Fruit fly (Drosophila melanogaster) whole organism, embryonic: Measurements from ENCODE around the gene Kpc1.

Experiments
- CG11560 ChIP-seq: fragments of 200-800 bp; sonication (Bioruptor generic); IDR thresholded peaks from 3 replicates; pipeline ENCODE4 v1.3.6; 2022; ENCODE audit warnings: missing biosample characterization, missing genetic modification characterization
- CG11695 ChIP-seq: fragments of 200-800 bp; sonication (Bioruptor generic); IDR thresholded peaks from 3 replicates; pipeline ENCODE4 v1.3.6; 2022; ENCODE audit warnings: missing biosample characterization, missing genetic modification characterization
- CG12236 ChIP-seq: fragments of 200-800 bp; sonication (Bioruptor generic); optimal IDR thresholded peaks from 2 replicates; lab custom pipeline; 2016; ENCODE audit warnings: missing biosample characterization, missing genetic modification characterization
- CG12744 ChIP-seq: fragments of 200-800 bp; sonication (Bioruptor generic); optimal IDR thresholded peaks from 2 replicates; lab custom pipeline; 2016; ENCODE audit warnings: missing biosample characterization, missing genetic modification characterization
- CG13123 ChIP-seq: fragments of 200-800 bp; sonication (Bioruptor generic); optimal IDR thresholded peaks from 2 replicates; lab custom pipeline; 2016; ENCODE audit warnings: missing biosample characterization, missing genetic modification characterization
- CG13624 ChIP-seq: fragments of 200-800 bp; sonication (Bioruptor generic); optimal IDR thresholded peaks from 2 replicates; lab custom pipeline; 2016; ENCODE audit warnings: missing biosample characterization, missing genetic modification characterization
- CG14965 ChIP-seq: fragments of 200-800 bp; sonication (Bioruptor generic); optimal IDR thresholded peaks from 2 replicates; lab custom pipeline; 2016; ENCODE audit warnings: missing biosample characterization, missing genetic modification characterization, borderline replicate concordance
- CG15073 ChIP-seq: fragments of 200-800 bp; sonication (Bioruptor generic); optimal IDR thresholded peaks from 2 replicates; lab custom pipeline; 2016; ENCODE audit warnings: missing biosample characterization, missing genetic modification characterization
- CG15479 ChIP-seq: fragments of 200-800 bp; sonication (Bioruptor generic); optimal IDR thresholded peaks from 3 replicates; lab custom pipeline; 2019; ENCODE audit warnings: missing biosample characterization, mild to moderate bottlenecking, missing genetic modification characterization, moderate library complexity
- CG16779 ChIP-seq: fragments of 200-800 bp; sonication (Bioruptor generic); IDR thresholded peaks from 2 replicates; pipeline ENCODE4 v1.3.6; 2022; ENCODE audit warnings: missing biosample characterization, missing genetic modification characterization
- CG17361 ChIP-seq: fragments of 200-800 bp; sonication (Bioruptor generic); IDR thresholded peaks from 3 replicates; pipeline ENCODE4 v1.3.6; 2022; ENCODE audit warnings: missing biosample characterization, missing genetic modification characterization
- CG18599 ChIP-seq: fragments of 200-800 bp; sonication (Bioruptor generic); optimal IDR thresholded peaks from 3 replicates; lab custom pipeline; 2017; ENCODE audit warnings: missing biosample characterization, missing genetic modification characterization, mild to moderate bottlenecking, moderate library complexity, missing genetic modification reagents
- CG2120 ChIP-seq: fragments of 200-800 bp; sonication (Bioruptor generic); optimal IDR thresholded peaks from 3 replicates; lab custom pipeline; 2016; ENCODE audit warnings: missing biosample characterization, missing genetic modification characterization
- CG2129 ChIP-seq: fragments of 200-800 bp; sonication (Bioruptor generic); IDR thresholded peaks from 2 replicates; pipeline ENCODE4 v1.3.6; 2022; ENCODE audit warnings: missing biosample characterization, missing genetic modification characterization; ENCODE audit not compliant: partially characterized antibody
- CG2199 ChIP-seq: fragments of 200-800 bp; sonication (Bioruptor generic); IDR thresholded peaks from 3 replicates; pipeline ENCODE4 v1.3.6; 2022; ENCODE audit warnings: missing biosample characterization, missing genetic modification characterization
- CG3995 ChIP-seq: fragments of 200-800 bp; sonication (Bioruptor generic); optimal IDR thresholded peaks from 3 replicates; lab custom pipeline; 2016; ENCODE audit warnings: missing biosample characterization, missing genetic modification characterization
- CG5180 ChIP-seq: fragments of 200-800 bp; sonication (Bioruptor generic); optimal IDR thresholded peaks from 3 replicates; lab custom pipeline; 2017; ENCODE audit warnings: missing biosample characterization, missing genetic modification characterization, mild to moderate bottlenecking, moderate library complexity, missing genetic modification reagents
- CG6272 ChIP-seq: fragments of 200-800 bp; sonication (Bioruptor generic); IDR thresholded peaks from 2 replicates; pipeline ENCODE4 v1.3.6; 2022; ENCODE audit warnings: missing biosample characterization, missing genetic modification characterization
- CG6791 ChIP-seq: fragments of 200-800 bp; sonication (Bioruptor generic); IDR thresholded peaks from 3 replicates; pipeline ENCODE4 v1.3.6; 2022; ENCODE audit warnings: missing biosample characterization, missing genetic modification characterization; ENCODE audit not compliant: partially characterized antibody
- CG7271 ChIP-seq: fragments of 200-800 bp; sonication (Bioruptor generic); optimal IDR thresholded peaks from 2 replicates; lab custom pipeline; 2018; ENCODE audit warnings: missing biosample characterization, mild to moderate bottlenecking, missing genetic modification characterization, moderate library complexity
- CG7357 ChIP-seq: fragments of 200-800 bp; sonication (Bioruptor generic); IDR thresholded peaks from 3 replicates; pipeline ENCODE4 v1.3.6; 2022; ENCODE audit warnings: missing biosample characterization, missing genetic modification characterization
- CG8388 ChIP-seq: fragments of 200-800 bp; sonication (Bioruptor generic); optimal IDR thresholded peaks from 2 replicates; lab custom pipeline; 2019; ENCODE audit warnings: missing biosample characterization, mild to moderate bottlenecking, missing genetic modification characterization, moderate library complexity
- Chrac-16 ChIP-seq: fragments of 200-800 bp; sonication (Bioruptor generic); optimal IDR thresholded peaks from 3 replicates; lab custom pipeline; 2016; ENCODE audit warnings: missing biosample characterization, missing genetic modification characterization
- D ChIP-seq, 2 experiments: fragments of 200-800 bp in 1 of 2; fragments of >200 bp in 1 of 2; sonication (Bioruptor generic) in 1 of 2; optimal IDR thresholded peaks; 2 replicates in 1 of 2; 3 replicates in 1 of 2; lab custom pipeline; 2017; ENCODE audit warnings: mild to moderate bottlenecking in 1 of 2, missing biosample characterization in 1 of 2, missing genetic modification characterization in 1 of 2, missing genetic modification reagents in 1 of 2
- HLH3B ChIP-seq: fragments of 200-800 bp; sonication (Bioruptor generic); IDR thresholded peaks from 2 replicates; pipeline ENCODE4 v1.3.6; 2022; ENCODE audit warnings: missing biosample characterization, missing genetic modification characterization
- HLHmδ ChIP-seq: fragments of 200-800 bp; sonication (Bioruptor generic); optimal IDR thresholded peaks from 2 replicates; lab custom pipeline; 2018; ENCODE audit warnings: missing biosample characterization, mild to moderate bottlenecking, missing genetic modification characterization, moderate library complexity
- Max ChIP-seq: fragments of 200-800 bp; sonication (Bioruptor generic); optimal IDR thresholded peaks from 2 replicates; lab custom pipeline; 2016; ENCODE audit warnings: missing biosample characterization, mild to moderate bottlenecking, missing genetic modification characterization
- Mrtf ChIP-seq: fragments of 200-800 bp; sonication (Bioruptor generic); IDR thresholded peaks from 3 replicates; pipeline ENCODE4 v1.3.6; 2022; ENCODE audit warnings: missing biosample characterization, missing genetic modification characterization
- Rfx ChIP-seq: fragments of 200-800 bp; sonication (Bioruptor generic); IDR thresholded peaks from 2 replicates; pipeline ENCODE4 v1.3.6; 2022; ENCODE audit warnings: missing biosample characterization, missing genetic modification characterization
- Ssrp ChIP-seq: fragments of 200-800 bp; sonication (Bioruptor generic); optimal IDR thresholded peaks from 2 replicates; lab custom pipeline; 2018; ENCODE audit warnings: missing biosample characterization, mild to moderate bottlenecking, missing genetic modification characterization, moderate library complexity
- al ChIP-seq: fragments of 200-800 bp; sonication (Bioruptor generic); IDR thresholded peaks from 2 replicates; pipeline ENCODE4 v1.3.6; 2022; ENCODE audit warnings: missing biosample characterization, missing genetic modification characterization
- aop ChIP-seq: fragments of 200-800 bp; sonication (Bioruptor generic); IDR thresholded peaks from 2 replicates; pipeline ENCODE4 v1.3.6; 2022; ENCODE audit warnings: missing biosample characterization, missing genetic modification characterization
- bigmax ChIP-seq: fragments of 200-800 bp; sonication (Bioruptor generic); optimal IDR thresholded peaks from 2 replicates; lab custom pipeline; 2018; ENCODE audit warnings: missing biosample characterization, mild to moderate bottlenecking, missing genetic modification characterization
- br ChIP-seq: fragments of >200 bp; optimal IDR thresholded peaks from 2 replicates; lab custom pipeline; 2017
- emc ChIP-seq: fragments of 200-800 bp; sonication (Bioruptor generic); optimal IDR thresholded peaks from 2 replicates; lab custom pipeline; 2016; ENCODE audit warnings: missing biosample characterization, missing genetic modification characterization
- en ChIP-seq: fragments of 200-800 bp; sonication (Bioruptor generic); optimal IDR thresholded peaks from 2 replicates; lab custom pipeline; 2016; ENCODE audit warnings: missing biosample characterization, missing genetic modification characterization
- gce ChIP-seq: fragments of 200-800 bp; sonication (Bioruptor generic); IDR thresholded peaks from 3 replicates; pipeline ENCODE4 v1.3.6; 2022; ENCODE audit warnings: missing biosample characterization, missing genetic modification characterization
- grn ChIP-seq: fragments of 200-800 bp; sonication (Bioruptor generic); optimal IDR thresholded peaks from 3 replicates; lab custom pipeline; 2017; ENCODE audit warnings: missing biosample characterization, missing genetic modification characterization
- gsb ChIP-seq: fragments of 200-800 bp; sonication (Bioruptor generic); IDR thresholded peaks from 2 replicates; pipeline ENCODE4 v1.3.6; 2022; ENCODE audit warnings: missing biosample characterization, missing genetic modification characterization
- her ChIP-seq: fragments of 200-800 bp; sonication (Bioruptor generic); optimal IDR thresholded peaks from 2 replicates; lab custom pipeline; 2016; ENCODE audit warnings: missing biosample characterization, missing genetic modification characterization
- hth ChIP-seq: fragments of >200 bp; optimal IDR thresholded peaks from 2 replicates; lab custom pipeline; 2017; ENCODE audit warnings: inconsistent platforms
- ind ChIP-seq: fragments of 200-800 bp; sonication (Bioruptor generic); optimal IDR thresholded peaks from 3 replicates; lab custom pipeline; 2016; ENCODE audit warnings: missing biosample characterization, missing genetic modification characterization
- ken ChIP-seq: fragments of 200-800 bp; sonication (Bioruptor generic); IDR thresholded peaks from 3 replicates; pipeline ENCODE4 v1.3.6; 2022; ENCODE audit warnings: missing biosample characterization, missing genetic modification characterization
- lola ChIP-seq, 3 experiments: fragments of >200 bp in 2 of 3; fragments of 200-800 bp in 1 of 3; sonication (Bioruptor generic) in 1 of 3; optimal IDR thresholded peaks; 2 replicates each; lab custom pipeline; 2017 to 2019; ENCODE audit warnings: missing biosample characterization in 3 of 3, missing genetic modification characterization in 3 of 3, mild to moderate bottlenecking in 1 of 3, moderate library complexity in 1 of 3
- nerfin-1 ChIP-seq: fragments of 200-800 bp; sonication (Bioruptor generic); optimal IDR thresholded peaks from 3 replicates; lab custom pipeline; 2019; ENCODE audit warnings: missing biosample characterization, mild to moderate bottlenecking, missing genetic modification characterization, moderate library complexity
- onecut ChIP-seq: fragments of 200-800 bp; sonication (Bioruptor generic); IDR thresholded peaks from 2 replicates; pipeline ENCODE4 v1.3.6; 2022; ENCODE audit warnings: missing biosample characterization, missing genetic modification characterization
- p53 ChIP-seq: fragments of 200-800 bp; sonication (Bioruptor generic); optimal IDR thresholded peaks from 2 replicates; lab custom pipeline; 2016; ENCODE audit warnings: missing biosample characterization, missing genetic modification characterization
- ro ChIP-seq: fragments of 200-800 bp; sonication (Bioruptor generic); IDR thresholded peaks from 2 replicates; pipeline ENCODE4 v1.3.6; 2022; ENCODE audit warnings: missing biosample characterization, missing genetic modification characterization
- tin ChIP-seq: fragments of 200-800 bp; sonication (Bioruptor generic); optimal IDR thresholded peaks from 3 replicates; lab custom pipeline; 2016; ENCODE audit warnings: missing biosample characterization, missing genetic modification characterization
- wor ChIP-seq: fragments of 200-800 bp; sonication (Bioruptor generic); IDR thresholded peaks from 2 replicates; pipeline ENCODE4 v1.3.6; 2022; ENCODE audit warnings: missing biosample characterization, missing genetic modification characterization

Gene Kpc1

DNA sequence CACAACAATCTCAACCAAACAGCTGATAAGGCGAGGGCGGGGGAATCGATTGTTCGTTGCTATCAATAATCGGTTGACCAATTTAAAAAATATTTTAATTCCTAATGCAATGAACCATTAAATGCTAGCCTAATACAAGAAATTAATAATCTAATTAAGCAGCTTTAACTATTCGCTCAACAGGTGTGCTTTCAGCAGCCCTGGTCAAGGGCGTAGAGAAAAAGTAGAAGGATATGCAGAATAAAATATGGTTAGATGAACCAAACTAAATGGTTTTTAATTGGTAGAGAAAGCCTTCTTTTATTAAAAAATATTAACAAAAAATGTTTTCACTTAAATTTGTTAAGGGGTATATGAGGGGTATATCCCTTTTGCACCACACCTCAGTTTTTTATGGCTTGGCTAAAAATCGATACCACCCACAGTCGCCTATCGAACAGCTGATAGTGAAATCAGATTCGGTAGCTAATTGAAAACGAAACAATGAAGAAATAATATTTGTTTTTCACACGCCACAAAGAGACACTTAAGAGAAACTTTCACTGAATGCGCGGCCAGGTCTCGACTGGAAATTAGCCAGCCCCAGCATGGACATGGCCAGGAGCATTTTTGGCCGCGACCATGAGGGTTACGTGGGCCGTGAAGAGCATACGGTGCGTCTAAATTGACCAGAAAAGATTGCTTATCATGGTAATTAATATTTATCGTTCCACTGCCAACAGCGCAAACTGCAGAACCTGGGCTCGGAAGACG is 23.0 kb upstream of the Kpc1 start, which contains the start of the genes SIDL and CG12241 (continued):
- peak; percentile 89 for TF ChIP-seq CG13624
- peak; percentile 64 for TF ChIP-seq CG8388 (GFP tag; lab: Kevin White, UChicago)
- TF ChIP-seq br (lab: Kevin White, UChicago) = no peak
- TF ChIP-seq CG5180 = no peak
- peak; percentile 11 for TF ChIP-seq CG12744 (GFP tag; lab: Kevin White, UChicago)
- TF ChIP-seq Mrtf = peak; percentile 85
- TF ChIP-seq emc = peak; percentile 48
- TF ChIP-seq p53 = no peak
- TF ChIP-seq gsb (GFP tag; lab: Robert Waterston, UW) = peak; percentile 82
- peak; percentile 61; the same call in 1 of the 3 replicates for TF ChIP-seq ken (GFP tag; lab: Robert Waterston, UW)
- peak; percentile 82 for TF ChIP-seq gce
- TF ChIP-seq grn (GFP tag; lab: Kevin White, UChicago) = peak; percentile 61
- peak; percentile 84 for TF ChIP-seq CG2120 (GFP tag; lab: Kevin White, UChicago)
- peak; percentile 82 for TF ChIP-seq ro (GFP tag; lab: Robert Waterston, UW)
- TF ChIP-seq CG2199 = peak; percentile 81
- TF ChIP-seq nerfin-1 (tag; lab: Kevin White, UChicago) = peak; percentile 57
- TF ChIP-seq en (GFP tag; lab: Kevin White, UChicago) = no peak
- TF ChIP-seq Rfx (GFP tag; lab: Robert Waterston, UW) = peak; percentile 96
- TF ChIP-seq hth (lab: Kevin White, UChicago) = no peak
- TF ChIP-seq CG12236 (GFP tag; lab: Kevin White, UChicago) = no peak
- TF ChIP-seq CG11560 (tag; lab: Robert Waterston, UW) = peak; percentile 85
- peak; percentile 93 for TF ChIP-seq CG6272 (GFP tag; lab: Robert Waterston, UW)
- TF ChIP-seq CG3995 (GFP tag; lab: Kevin White, UChicago) = peak; percentile 58
- TF ChIP-seq ind = peak; percentile 88
- peak; percentile 22 for TF ChIP-seq her (GFP tag; lab: Kevin White, UChicago)
- no peak for TF ChIP-seq D (optimal IDR thresholded peaks at IDR 0.05; lab: Kevin White, UChicago)
- peak; percentile 72 for TF ChIP-seq D (GFP tag; optimal IDR thresholded peaks at IDR 0.05; lab: Kevin White, UChicago)
- TF ChIP-seq CG15479 (GFP tag; lab: Kevin White, UChicago) = peak; percentile 25
- TF ChIP-seq CG18599 (GFP tag; lab: Kevin White, UChicago) = no peak
- TF ChIP-seq CG15073 (GFP tag; lab: Kevin White, UChicago) = no peak
- no peak for TF ChIP-seq CG6791 (GFP tag; lab: Robert Waterston, UW)
- peak; percentile 36 for TF ChIP-seq bigmax
- TF ChIP-seq CG16779 (GFP tag; lab: Robert Waterston, UW) = peak; percentile 81
- peak; percentile 89 for TF ChIP-seq CG7357 (GFP tag; lab: Robert Waterston, UW)
- peak; percentile 93 for TF ChIP-seq CG17361 (GFP tag; lab: Robert Waterston, UW)
- no peak for TF ChIP-seq CG2129 (GFP tag; lab: Robert Waterston, UW)
- no peak for TF ChIP-seq wor
- peak; percentile 94 for TF ChIP-seq al
- peak; percentile 72 for TF ChIP-seq tin (GFP tag; lab: Kevin White, UChicago)
- TF ChIP-seq lola (GFP tag; optimal IDR thresholded peaks at IDR 0.05; lab: Kevin White, UChicago) = peak in 1 of 3 experiments; percentile 45
- peak; percentile 92 for TF ChIP-seq HLH3B (GFP tag; lab: Robert Waterston, UW)
- TF ChIP-seq HLHmδ = no peak
- TF ChIP-seq CG11695 (GFP tag; lab: Robert Waterston, UW) = peak; percentile 92
- TF ChIP-seq Ssrp (tag; lab: Kevin White, UChicago) = peak; percentile 12
- no peak for TF ChIP-seq CG14965 (GFP tag; lab: Kevin White, UChicago)
- peak; percentile 96 for TF ChIP-seq onecut (GFP tag; lab: Robert Waterston, UW)
- peak; percentile 18 for TF ChIP-seq CG13123 (GFP tag; lab: Kevin White, UChicago)
- peak; percentile 84 for TF ChIP-seq Max
- no peak for TF ChIP-seq aop
- peak; percentile 63 for TF ChIP-seq Chrac-16 (GFP tag; lab: Kevin White, UChicago)
- TF ChIP-seq CG7271 = peak; percentile 31
